Worm (Caenorhabditis elegans) whole organism, L4 larva: ENCODE data around the gene ZK899.1.
A peak's percentile ranks its signal among the peaks of the same experiment; 100 is the strongest.

Source experiments
- aha-1 ChIP-seq: fragments of 150-350 bp; peaks from one replicate; lab custom pipeline; 2014; ENCODE audit warnings: missing biosample characterization, missing genetic modification characterization
- ama-1 ChIP-seq: fragments of 150-350 bp; optimal IDR thresholded peaks from 2 replicates; lab custom pipeline; 2014; ENCODE audit warnings: inconsistent platforms, mixed read lengths
- dmd-6 ChIP-seq: fragments of 200-800 bp; sonication (Bioruptor generic); IDR thresholded peaks from 2 replicates; pipeline ENCODE4 v1.3.6; 2022; ENCODE audit warnings: missing genetic modification reagents, missing genetic modification characterization, missing compliant biosample characterization
- duxl-1 ChIP-seq: sonication (generic microtip); optimal IDR thresholded peaks from 2 replicates; lab custom pipeline; 2016; ENCODE audit warnings: mild to moderate bottlenecking, missing genetic modification characterization, moderate library complexity, missing compliant biosample characterization; ENCODE audit not compliant: poor library complexity
- hlh-11 ChIP-seq: fragments of 200-800 bp; sonication (Bioruptor generic); optimal IDR thresholded peaks from 2 replicates; lab custom pipeline; 2018; ENCODE audit warnings: mild to moderate bottlenecking, missing genetic modification characterization, missing compliant biosample characterization
- hlh-30 ChIP-seq: sonication (generic microtip); optimal IDR thresholded peaks from 2 replicates; lab custom pipeline; 2017; ENCODE audit warnings: antibody characterized with exemption, mild to moderate bottlenecking, missing genetic modification characterization, missing compliant biosample characterization; ENCODE audit not compliant: insufficient read depth
- lin-15B ChIP-seq: fragments of 150-350 bp; sonication (generic microtip); optimal IDR thresholded peaks from 3 replicates; lab custom pipeline; 2014; ENCODE audit warnings: missing biosample characterization, missing genetic modification characterization
- mdl-1 ChIP-seq, 2 experiments: fragments of 150-350 bp in 1 of 2; sonication (generic microtip) in 1 of 2; optimal IDR thresholded peaks; 2 replicates each; lab custom pipeline; 2014 to 2017; ENCODE audit warnings: missing biosample characterization in 2 of 2, missing genetic modification characterization in 2 of 2
- mes-2 ChIP-seq: sonication (generic microtip); optimal IDR thresholded peaks from 2 replicates; lab custom pipeline; 2016; ENCODE audit warnings: missing genotype, mild to moderate bottlenecking, missing genetic modification characterization, missing compliant biosample characterization; ENCODE audit not compliant: poor library complexity, severe bottlenecking
- mxl-3 ChIP-seq: fragments of 200-800 bp; sonication (Bioruptor generic); optimal IDR thresholded peaks from 2 replicates; lab custom pipeline; 2018; ENCODE audit warnings: mild to moderate bottlenecking, missing genetic modification characterization, missing compliant biosample characterization
- nhr-237 ChIP-seq: sonication (generic microtip); optimal IDR thresholded peaks from 2 replicates; lab custom pipeline; 2017; ENCODE audit warnings: missing biosample characterization, missing genetic modification characterization
- nhr-28 ChIP-seq: fragments of 150-350 bp; optimal IDR thresholded peaks from 2 replicates; lab custom pipeline; 2014; ENCODE audit warnings: missing biosample characterization, missing genetic modification characterization
- nhr-76 ChIP-seq: fragments of 150-350 bp; optimal IDR thresholded peaks from 2 replicates; lab custom pipeline; 2014; ENCODE audit warnings: missing biosample characterization, missing genetic modification characterization
- pha-4 ChIP-seq, 2 experiments: fragments of 150-350 bp in 1 of 2; fragments of 200-800 bp in 1 of 2; sonication (Bioruptor generic) in 1 of 2; IDR thresholded peaks in 1 of 2; optimal IDR thresholded peaks in 1 of 2; 2 replicates each; pipeline versions ENCODE4 v1.3.6 to Lab custom; 2014 to 2022; ENCODE audit warnings: missing genetic modification characterization in 2 of 2, missing genetic modification reagents in 2 of 2, missing biosample characterization in 1 of 2, missing compliant biosample characterization in 1 of 2
- skn-1 ChIP-seq: fragments of 150-350 bp; optimal IDR thresholded peaks from 2 replicates; lab custom pipeline; 2014; ENCODE audit warnings: missing biosample characterization, missing genetic modification characterization
- tra-1 ChIP-seq: fragments of 200-800 bp; sonication (Bioruptor generic); IDR thresholded peaks from 2 replicates; pipeline ENCODE4 v1.3.6; 2022; ENCODE audit warnings: missing genetic modification reagents, missing genetic modification characterization, missing compliant biosample characterization
- unc-62 ChIP-seq, 3 experiments: fragments of 150-350 bp in 1 of 3; sonication (generic microtip); optimal IDR thresholded peaks in 2 of 3; peaks in 1 of 3; 1 replicate in 1 of 3; 2 replicates in 2 of 3; lab custom pipeline; 2014 to 2017; ENCODE audit warnings: missing biosample characterization in 3 of 3, missing genetic modification characterization in 3 of 3, missing genetic modification reagents in 3 of 3, missing genotype in 1 of 3
- zag-1 ChIP-seq: fragments of 150-350 bp; optimal IDR thresholded peaks from 2 replicates; lab custom pipeline; 2014; ENCODE audit warnings: missing biosample characterization, missing genetic modification characterization
- zip-2 ChIP-seq: fragments of 150-350 bp; optimal IDR thresholded peaks from 2 replicates; lab custom pipeline; 2014; ENCODE audit warnings: missing biosample characterization, missing genetic modification characterization

Gene ZK899.1

ce11 chrX:9491439-9491838 lies 45.0 kb downstream of the ZK899.1 start:
- no peak for TF ChIP-seq pha-4 (GFP tag; IDR thresholded peaks at IDR 0.05; lab: Robert Waterston, UW)
- no peak for TF ChIP-seq pha-4 (tag; optimal IDR thresholded peaks at IDR 0.05; lab: Kevin White, UChicago)
- no peak for TF ChIP-seq tra-1 (GFP tag; lab: Robert Waterston, UW)
- TF ChIP-seq skn-1 (tag; lab: Kevin White, UChicago): no peak
- TF ChIP-seq ama-1 (lab: Kevin White, UChicago): no peak
- TF ChIP-seq zip-2 (tag; lab: Kevin White, UChicago): no peak
- TF ChIP-seq unc-62 (GFP tag; optimal IDR thresholded peaks at IDR 0.05 in 1 of 2; lab: Kevin White, UChicago): peak in 1 of 2 experiments; percentile 19
- TF ChIP-seq unc-62 (tag; optimal IDR thresholded peaks at IDR 0.05; lab: Kevin White, UChicago): no peak
- TF ChIP-seq mxl-3 (GFP tag; lab: Kevin White, UChicago): peak; percentile 6
- TF ChIP-seq mdl-1 (tag; optimal IDR thresholded peaks at IDR 0.05; lab: Kevin White, UChicago): no peak
- peak; percentile 75 for TF ChIP-seq aha-1 (tag; lab: Kevin White, UChicago)
- TF ChIP-seq zag-1 (tag; lab: Kevin White, UChicago): no peak
- 0 out of 2 replicates have a peak, but pooled peaks have one; percentile 11 for TF ChIP-seq dmd-6 (GFP tag; lab: Robert Waterston, UW)
- peak; percentile 52 for TF ChIP-seq nhr-28 (tag; lab: Kevin White, UChicago)
- no peak for TF ChIP-seq nhr-76
- no peak for TF ChIP-seq duxl-1 (tag; lab: Kevin White, UChicago)

- TF ChIP-seq zag-1 (tag; lab: Kevin White, UChicago) (no peak), mes-2 (tag; lab: Kevin White, UChicago) (no peak), ama-1 (lab: Kevin White, UChicago) (no peak), hlh-30 (tag; lab: Kevin White, UChicago) (no peak), nhr-237 (tag; lab: Kevin White, UChicago) (no peak), lin-15B (tag; lab: Kevin White, UChicago) (no peak), zip-2 (tag; lab: Kevin White, UChicago) (no peak), hlh-11 (tag; lab: Kevin White, UChicago) (peak; percentile 8)
Observed at ce11 chrX:9494661-9495060, 48.2 kb downstream of the ZK899.1 start.
